Fruit fly (Drosophila melanogaster): ENCODE data around the gene CG45486.
"Not testable (repeated sequence)": the region's sequence is repeated elsewhere in the genome, so short reads cannot be mapped to it uniquely, and the experiment has no call there.

CG45486 gene

dm6 chrX:19910017-19910416, at the start of gene CG45486:
Gene CG45486 (minus strand): TSS chrX:19910117.
- TF ChIP-seq CG13204 (GFP tag; optimal IDR thresholded peaks at IDR 0.05); CG10348 (GFP tag; IDR thresholded peaks at IDR 0.05); D1 (tag; optimal IDR thresholded peaks at IDR 0.05): not testable (repeated sequence)

- TF ChIP-seq CG15710 (tag; optimal IDR thresholded peaks at IDR 0.05) (no peak), D1 (tag; optimal IDR thresholded peaks at IDR 0.05) (no peak), CG17806 (tag; optimal IDR thresholded peaks at IDR 0.05) (no peak)
Measured at dm6 chrX:19959353-19959969, 49.5 kb upstream of the CG45486 start, which contains the start of gene CG12655. Gene CG12655 (minus strand): TSS chrX:19959403.

- not testable (repeated sequence) for TF ChIP-seq CG14655 (GFP tag; optimal IDR thresholded peaks at IDR 0.05); CG8301 (tag; optimal IDR thresholded peaks at IDR 0.05); Pif1B (GFP tag; optimal IDR thresholded peaks at IDR 0.05)
Measured at dm6 chrX:19958242-19958641, 48.3 kb upstream of the CG45486 start, which contains the start of gene CG43784. Gene CG43784 (minus strand): TSS chrX:19958342.

- TF ChIP-seq gl (tag; optimal IDR thresholded peaks at IDR 0.05); fd96Ca (GFP tag; IDR thresholded peaks at IDR 0.05); CG9948 (tag; optimal IDR thresholded peaks at IDR 0.05): not testable (repeated sequence)
Measured at dm6 chrX:19953508-19953907, 43.6 kb upstream of the CG45486 start, which contains the start of gene CG45494. Gene CG45494 (minus strand): TSS chrX:19953608.

dm6 chrX:19948773-19949172, 38.9 kb upstream of the CG45486 start, which contains the start of gene CG45493:
Gene CG45493 (minus strand): TSS chrX:19948873.
- TF ChIP-seq CG34367 (tag; optimal IDR thresholded peaks at IDR 0.05); CG13204 (GFP tag; optimal IDR thresholded peaks at IDR 0.05); Ets98B (GFP tag; IDR thresholded peaks at IDR 0.05): not testable (repeated sequence)

dm6 chrX:19944047-19944446, 34.1 kb upstream of the CG45486 start, which contains the start of gene CG45492:
Gene CG45492 (minus strand): TSS chrX:19944147.
- not testable (repeated sequence) for TF ChIP-seq CG12605 (GFP tag; IDR thresholded peaks at IDR 0.05); CG17806 (tag; optimal IDR thresholded peaks at IDR 0.05); D1 (tag; optimal IDR thresholded peaks at IDR 0.05)

dm6 chrX:19938894-19939293, 29.0 kb upstream of the CG45486 start, which contains the start of gene CG45491:
Gene CG45491 (minus strand): TSS chrX:19938994.
- TF ChIP-seq CG34367 (tag; optimal IDR thresholded peaks at IDR 0.05); Ets98B (GFP tag; IDR thresholded peaks at IDR 0.05); CG4496 (GFP tag; IDR thresholded peaks at IDR 0.05): not testable (repeated sequence)

dm6 chrX:19934194-19934593, 24.3 kb upstream of the CG45486 start, which contains the start of gene CG45490:
Gene CG45490 (minus strand): TSS chrX:19934294.
- TF ChIP-seq gl (tag; optimal IDR thresholded peaks at IDR 0.05); EcR (GFP tag; optimal IDR thresholded peaks at IDR 0.05); CG4496 (GFP tag; IDR thresholded peaks at IDR 0.05): not testable (repeated sequence)

- TF ChIP-seq CG17806 (tag; optimal IDR thresholded peaks at IDR 0.05); rn (GFP tag; IDR thresholded peaks at IDR 0.05); CG14655 (GFP tag; optimal IDR thresholded peaks at IDR 0.05): not testable (repeated sequence)
Measured at dm6 chrX:19929078-19929477, 19.2 kb upstream of the CG45486 start, which contains the start of gene CG45489. Gene CG45489 (minus strand): TSS chrX:19929178.

dm6 chrX:19920335-19920734, 10.4 kb upstream of the CG45486 start, which contains the start of gene CG45488:
Gene CG45488 (minus strand): TSS chrX:19920435.
- TF ChIP-seq CG8159 (tag; optimal IDR thresholded peaks at IDR 0.05); Pif1B (GFP tag; optimal IDR thresholded peaks at IDR 0.05); Ets98B (GFP tag; IDR thresholded peaks at IDR 0.05): not testable (repeated sequence)

Measured in whole organism, pupa.